Worm (Caenorhabditis elegans): ENCODE data around the gene srx-117.

Gene srx-117

DNA sequence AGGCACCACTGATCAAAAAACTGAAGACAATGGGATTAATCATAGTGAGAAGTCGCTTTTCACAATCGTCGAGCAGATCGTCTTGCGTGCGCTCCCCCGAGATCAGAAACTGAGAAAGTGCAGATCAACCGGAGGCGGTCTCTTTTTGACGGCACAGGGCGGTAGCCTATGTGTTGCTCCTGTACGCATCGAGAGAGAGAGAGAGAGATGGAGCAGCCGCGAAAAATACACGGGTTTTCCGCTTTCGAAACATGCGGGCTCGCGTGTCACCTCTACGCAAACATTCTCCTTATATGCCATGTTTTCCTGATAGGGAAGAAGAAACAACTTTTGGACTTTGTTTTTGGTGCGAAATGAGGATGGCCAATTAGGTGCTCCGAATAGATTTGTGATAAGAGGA is 31.2 kb upstream of the srx-117 start, which contains the start of gene lrpc-1:
Gene lrpc-1 (minus strand): TSS at position 101 of the 400 bp plus-strand sequence.
- TF ChIP-seq K09A11.1 (tag; optimal IDR thresholded peaks at IDR 0.05; ENCODE audit: insufficient read depth) (no peak), ceh-22 (tag; optimal IDR thresholded peaks at IDR 0.05) (no peak), ceh-31 (tag; optimal IDR thresholded peaks at IDR 0.05) (no peak), ceh-9 (tag; optimal IDR thresholded peaks at IDR 0.05) (no peak), ahr-1 (tag; optimal IDR thresholded peaks at IDR 0.05) (no peak), syd-9 (tag; optimal IDR thresholded peaks at IDR 0.05) (no peak), T23F11.4 (GFP tag; optimal IDR thresholded peaks at IDR 0.05) (no peak), dve-1 (tag; optimal IDR thresholded peaks at IDR 0.05) (no peak), ceh-6 (GFP tag; optimal IDR thresholded peaks at IDR 0.05) (no peak), lin-11 (tag; optimal IDR thresholded peaks at IDR 0.05) (no peak), tbx-7 (tag; optimal IDR thresholded peaks at IDR 0.05) (no peak), sox-4 (tag; optimal IDR thresholded peaks at IDR 0.05) (no peak), hlh-30 (tag; optimal IDR thresholded peaks at IDR 0.05; ENCODE audit: insufficient read depth) (no peak), npax-4 (tag; optimal IDR thresholded peaks at IDR 0.05) (no peak), C38D4.7 (GFP tag; optimal IDR thresholded peaks at IDR 0.05) (no peak), pha-4 (tag; optimal IDR thresholded peaks at IDR 0.05) (no peak)

DNA sequence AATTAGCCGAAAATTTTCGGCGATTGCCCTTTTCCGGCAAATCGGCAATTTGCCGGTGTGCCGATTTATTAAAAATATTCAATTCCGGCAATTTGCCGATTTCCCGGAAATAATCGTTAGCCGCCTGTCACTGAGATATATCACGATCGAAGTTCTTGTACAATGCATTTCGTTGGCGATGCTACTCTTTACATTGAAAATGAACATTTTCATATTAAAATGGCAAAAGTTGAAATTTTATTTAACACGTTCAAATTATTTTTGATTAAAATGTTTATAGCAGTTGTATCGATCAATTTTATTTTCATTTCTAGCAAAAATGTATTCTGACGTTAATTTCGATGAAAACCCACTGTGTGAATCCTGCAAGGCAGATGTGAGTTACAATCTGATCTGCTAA is 29.5 kb upstream of the srx-117 start, which contains the start of gene M03E7.3:
Gene M03E7.3 (plus strand): TSS at position 301 of the 400 bp plus-strand sequence.
- TF ChIP-seq sox-2 (GFP tag; IDR thresholded peaks at IDR 0.05): no peak
- TF ChIP-seq dve-1 (tag; optimal IDR thresholded peaks at IDR 0.05): no peak
- no peak for TF ChIP-seq unc-42 (tag; optimal IDR thresholded peaks at IDR 0.05)
- no peak for TF ChIP-seq dmd-4 (tag; optimal IDR thresholded peaks at IDR 0.05; ENCODE audit: borderline replicate concordance)
- no peak for TF ChIP-seq odd-2 (tag; optimal IDR thresholded peaks at IDR 0.05)
- TF ChIP-seq nhr-11 (tag; optimal IDR thresholded peaks at IDR 0.05): no peak
- TF ChIP-seq lim-6 (tag; optimal IDR thresholded peaks at IDR 0.05): no peak
- TF ChIP-seq ceh-22 (tag; optimal IDR thresholded peaks at IDR 0.05): no peak
- no peak for TF ChIP-seq sox-4 (tag; optimal IDR thresholded peaks at IDR 0.05)
- TF ChIP-seq pag-3 (tag; optimal IDR thresholded peaks at IDR 0.05; ENCODE audit: borderline replicate concordance): no peak
- no peak for TF ChIP-seq sdc-2 (tag; optimal IDR thresholded peaks at IDR 0.05)
- no peak for TF ChIP-seq ceh-14 (tag; optimal IDR thresholded peaks at IDR 0.05)
- TF ChIP-seq syd-9 (tag; optimal IDR thresholded peaks at IDR 0.05): no peak
- no peak for TF ChIP-seq T23F11.4 (GFP tag; optimal IDR thresholded peaks at IDR 0.05)
- TF ChIP-seq pha-2 (tag; optimal IDR thresholded peaks at IDR 0.05): no peak
- no peak for TF ChIP-seq tbx-2 (tag; optimal IDR thresholded peaks at IDR 0.05)
- no peak for TF ChIP-seq eyg-1 (tag; optimal IDR thresholded peaks at IDR 0.05)
- TF ChIP-seq ama-1 (optimal IDR thresholded peaks at IDR 0.05): no peak

DNA sequence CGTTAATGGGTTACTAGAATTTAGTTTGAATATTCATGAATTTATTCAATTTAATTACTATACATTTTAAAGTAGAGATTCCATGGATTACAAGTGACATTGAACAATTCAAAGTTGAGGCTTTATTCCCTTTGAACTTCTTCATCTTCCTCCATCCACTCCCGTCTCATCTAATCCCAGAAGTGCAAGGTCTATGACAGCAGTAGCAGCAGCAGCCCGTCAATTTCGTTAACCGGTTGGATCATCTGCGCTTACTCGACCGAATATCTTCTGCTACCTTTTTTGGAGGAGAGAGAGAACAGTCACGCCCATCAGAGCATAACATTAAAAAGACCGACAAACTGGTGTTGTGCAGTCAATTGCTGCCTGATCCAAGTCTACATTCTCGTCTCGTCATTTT is 27.0 kb upstream of the srx-117 start, which contains the start of gene M03E7.2:
Gene M03E7.2 (plus strand): TSS at position 301 of the 400 bp plus-strand sequence.
- TF ChIP-seq elt-2 (tag; optimal IDR thresholded peaks at IDR 0.05) (no peak), pha-2 (tag; optimal IDR thresholded peaks at IDR 0.05) (no peak), ahr-1 (tag; optimal IDR thresholded peaks at IDR 0.05) (no peak), ztf-16 (tag; optimal IDR thresholded peaks at IDR 0.05) (no peak), fax-1 (tag; optimal IDR thresholded peaks at IDR 0.05) (no peak), unc-55 (GFP tag; optimal IDR thresholded peaks at IDR 0.05) (no peak), dmd-4 (tag; optimal IDR thresholded peaks at IDR 0.05; ENCODE audit: borderline replicate concordance) (no peak), unc-42 (tag; optimal IDR thresholded peaks at IDR 0.05) (no peak), nhr-232 (tag; optimal IDR thresholded peaks at IDR 0.05) (no peak), tbx-7 (tag; optimal IDR thresholded peaks at IDR 0.05) (no peak), lim-6 (tag; optimal IDR thresholded peaks at IDR 0.05) (no peak), ceh-19 (GFP tag; optimal IDR thresholded peaks at IDR 0.05) (no peak), pqm-1 (tag; optimal IDR thresholded peaks at IDR 0.05) (no peak)

DNA sequence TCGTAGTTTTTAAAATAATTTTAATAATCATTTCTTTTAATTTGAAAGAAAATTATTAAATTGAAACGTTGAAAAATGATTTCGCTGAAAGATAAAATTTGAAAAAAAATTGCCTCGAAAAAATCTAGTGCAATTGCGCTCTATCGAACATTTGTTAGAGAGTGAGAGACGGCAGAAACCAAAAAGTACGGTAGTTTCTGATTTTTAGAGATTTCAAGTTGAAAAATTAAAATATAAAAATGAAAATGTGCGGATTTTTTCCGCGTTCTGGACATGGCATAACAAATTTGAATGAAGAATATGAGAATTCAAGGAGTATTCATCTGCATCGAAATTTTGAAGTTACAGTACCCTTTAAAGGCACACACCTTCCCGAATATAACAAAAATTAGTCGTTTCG is 24.9 kb upstream of the srx-117 start:
- TF ChIP-seq odd-2 (tag; optimal IDR thresholded peaks at IDR 0.05): no peak
- no peak for TF ChIP-seq unc-55 (GFP tag; optimal IDR thresholded peaks at IDR 0.05)
- no peak for TF ChIP-seq K02D7.2 (tag; optimal IDR thresholded peaks at IDR 0.05)
- TF ChIP-seq ceh-9 (tag; optimal IDR thresholded peaks at IDR 0.05): no peak
- TF ChIP-seq dve-1 (tag; optimal IDR thresholded peaks at IDR 0.05): no peak
- TF ChIP-seq zip-5 (tag; optimal IDR thresholded peaks at IDR 0.05): no peak
- TF ChIP-seq ceh-6 (GFP tag; optimal IDR thresholded peaks at IDR 0.05): no peak
